Worm (Caenorhabditis elegans): Measurements from ENCODE around the gene Y57G11C.28.

- no peak for TF ChIP-seq him-1 (tag; optimal IDR thresholded peaks at IDR 0.05)
- no peak for TF ChIP-seq W03F9.2 (tag; optimal IDR thresholded peaks at IDR 0.05)
- TF ChIP-seq dao-5 (tag; optimal IDR thresholded peaks at IDR 0.05) = no peak
Observed at ce11 chrIV:14949048-14949447, 19.5 kb downstream of the Y57G11C.28 start.

Measured in whole organism, L4/young adult.